Fruit fly (Drosophila melanogaster): ENCODE measurements around the gene Atg1.
A peak's percentile ranks its signal among the peaks of the same experiment; 100 is the strongest.

The Atg1 gene

dm6 chr3L:12749567-12750535 lies 55.1 kb downstream of the Atg1 start, which contains the start of the genes Klc and CG10984 (continued):
- TF ChIP-seq tap (tag; optimal IDR thresholded peaks at IDR 0.05) (no peak), Pdp1 (GFP tag; optimal IDR thresholded peaks at IDR 0.05) (peak; percentile 51 to 77), wor (GFP tag; IDR thresholded peaks at IDR 0.05) (no peak), CG12391 (tag; optimal IDR thresholded peaks at IDR 0.05) (peak; percentile 57), Poxn (GFP tag; IDR thresholded peaks at IDR 0.05) (no peak), phol (tag; optimal IDR thresholded peaks at IDR 0.05) (peak; percentile 48), CG7963 (GFP tag; IDR thresholded peaks at IDR 0.05; ENCODE audit: partially characterized antibody) (no peak), grn (GFP tag; optimal IDR thresholded peaks at IDR 0.05) (peak; percentile 22), CG3281 (GFP tag; optimal IDR thresholded peaks at IDR 0.05) (peak; percentile 55), Opbp (GFP tag; IDR thresholded peaks at IDR 0.05; ENCODE audit: partially characterized antibody) (0 out of 3 replicates have a peak, but pooled peaks have one; percentile 4), CG6854 (GFP tag; optimal IDR thresholded peaks at IDR 0.05) (no peak), gro (GFP tag; optimal IDR thresholded peaks at IDR 0.05) (peak; percentile 64), chif (GFP tag; optimal IDR thresholded peaks at IDR 0.05) (no peak), Asciz (GFP tag; optimal IDR thresholded peaks at IDR 0.05) (peak; percentile 51), ap (GFP tag; IDR thresholded peaks at IDR 0.05) (no peak; the same call in 1 of the 2 replicates), CG15269 (tag; optimal IDR thresholded peaks at IDR 0.05) (no peak), CG8281 (tag; optimal IDR thresholded peaks at IDR 0.05) (no peak), dan (GFP tag; IDR thresholded peaks at IDR 0.05) (no peak), lmd (GFP tag; IDR thresholded peaks at IDR 0.05) (no peak), HHEX (GFP tag; optimal IDR thresholded peaks at IDR 0.05) (no peak), YL-1 (GFP tag; optimal IDR thresholded peaks at IDR 0.05) (peak; percentile 61), CG16863 (GFP tag; optimal IDR thresholded peaks at IDR 0.05) (peak; percentile 48), org-1 (GFP tag; optimal IDR thresholded peaks at IDR 0.05) (peak; percentile 44), zf30C (GFP tag; optimal IDR thresholded peaks at IDR 0.05) (peak; percentile 71), GATAe (GFP tag; conservative IDR thresholded peaks at IDR 0.05) (no peak; the same call in 1 of the 2 replicates), CG15601 (tag; optimal IDR thresholded peaks at IDR 0.05) (no peak), CG7556 (GFP tag; optimal IDR thresholded peaks at IDR 0.05) (no peak), CG1792 (GFP tag; optimal IDR thresholded peaks at IDR 0.05) (peak; percentile 46), az2 (GFP tag; optimal IDR thresholded peaks at IDR 0.05) (peak; percentile 37), onecut (GFP tag; IDR thresholded peaks at IDR 0.05) (no peak), bowl (GFP tag; IDR thresholded peaks at IDR 0.05) (peak; percentile 37; the same call in 1 of the 2 replicates), CG2875 (GFP tag; optimal IDR thresholded peaks at IDR 0.05) (peak; percentile 32), Rx (GFP tag; IDR thresholded peaks at IDR 0.05) (no peak), unpg (GFP tag; optimal IDR thresholded peaks at IDR 0.05) (peak; percentile 55), ato (GFP tag; IDR thresholded peaks at IDR 0.05; ENCODE audit: partially characterized antibody) (no peak), CG15514 (GFP tag; optimal IDR thresholded peaks at IDR 0.05) (peak; percentile 57), Tbp (GFP tag; optimal IDR thresholded peaks at IDR 0.05) (no peak), knrl (GFP tag; IDR thresholded peaks at IDR 0.05; ENCODE audit: partially characterized antibody) (0 out of 3 replicates have a peak, but pooled peaks have one; percentile 33), Vsx1 (GFP tag; optimal IDR thresholded peaks at IDR 0.05) (no peak), CkIIα-i1 (GFP tag; IDR thresholded peaks at IDR 0.05) (no peak), CG11560 (tag; IDR thresholded peaks at IDR 0.05) (no peak), Hsf (GFP tag; optimal IDR thresholded peaks at IDR 0.05) (peak; percentile 61), pfk (GFP tag; optimal IDR thresholded peaks at IDR 0.05) (peak; percentile 90), Bteb2 (GFP tag; optimal IDR thresholded peaks at IDR 0.05) (peak; percentile 54), al (GFP tag; IDR thresholded peaks at IDR 0.05) (no peak; the same call in 1 of the 2 replicates), Ptx1 (GFP tag; IDR thresholded peaks at IDR 0.05) (no peak; the same call in none of the 2 replicates), CG7357 (GFP tag; IDR thresholded peaks at IDR 0.05) (peak; percentile 47; the same call in 1 of the 3 replicates)

Data from whole organism, embryonic.